Worm (Caenorhabditis elegans): ENCODE data around the gene C27F2.10.
"Not testable (repeated sequence)": the region's sequence is repeated elsewhere in the genome, so short reads cannot be mapped to it uniquely, and the experiment has no call there.

Gene C27F2.10

DNA sequence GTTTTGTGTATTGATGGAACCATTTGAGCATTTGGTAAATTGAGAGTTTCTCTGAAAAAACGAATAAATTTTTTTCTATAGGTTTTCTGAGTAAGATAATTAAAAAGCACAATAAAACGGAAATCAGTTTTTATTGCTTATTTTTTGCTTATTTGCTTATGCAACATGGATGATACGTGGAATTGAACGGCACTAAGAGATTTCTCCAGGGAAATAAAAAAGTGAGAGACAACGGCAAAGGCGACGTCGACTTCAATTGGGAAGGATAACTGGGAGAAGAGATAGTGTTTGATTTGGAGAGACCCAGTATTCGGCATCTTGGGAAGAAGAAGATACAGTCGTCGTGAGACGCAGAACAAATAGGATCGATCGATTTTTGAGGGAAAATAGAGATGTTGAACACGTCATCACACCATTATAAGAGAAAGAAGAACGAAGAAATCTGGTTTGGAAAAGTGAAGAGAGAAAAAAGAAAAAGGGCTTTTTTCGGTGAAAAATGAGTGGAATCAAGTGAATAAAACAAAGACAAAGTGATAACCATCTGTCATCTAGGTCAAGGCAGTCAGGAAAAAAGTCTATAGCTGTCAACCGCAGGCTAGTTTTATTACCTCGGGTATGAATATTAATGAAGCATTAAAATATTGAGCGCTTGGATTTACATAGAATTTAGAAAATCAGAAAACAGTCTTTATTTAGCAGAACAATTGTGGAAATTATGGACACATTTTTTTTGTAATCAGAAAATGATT, 11.6 kb upstream of the C27F2.10 start, which contains the start of gene tmem-131:
Gene tmem-131 (minus strand): TSS at position 51 of the 749 bp plus-strand sequence.
- TF ChIP-seq zag-1 (tag; optimal IDR thresholded peaks at IDR 0.05) (no peak), nhr-25 (tag; optimal IDR thresholded peaks at IDR 0.05) (peak; percentile 66), alr-1 (tag; optimal IDR thresholded peaks at IDR 0.05) (no peak), aly-2 (tag; optimal IDR thresholded peaks at IDR 0.05) (no peak), ceh-16 (tag; optimal IDR thresholded peaks at IDR 0.05) (no peak), crh-2 (tag; optimal IDR thresholded peaks at IDR 0.05) (peak; percentile 45), nhr-129 (tag; optimal IDR thresholded peaks at IDR 0.05) (peak; percentile 27), snpc-4 (tag; optimal IDR thresholded peaks at IDR 0.05) (no peak), fos-1 (tag; optimal IDR thresholded peaks at IDR 0.05) (peak; percentile 34), unc-62 (GFP tag; optimal IDR thresholded peaks at IDR 0.05) (no peak), elt-1 (tag; optimal IDR thresholded peaks at IDR 0.05) (no peak), unc-39 (tag; optimal IDR thresholded peaks at IDR 0.05) (no peak), blmp-1 (tag; optimal IDR thresholded peaks at IDR 0.05; ENCODE audit: insufficient read depth) (peak; percentile 20), ceh-82 (tag; optimal IDR thresholded peaks at IDR 0.05) (no peak), F13H6.1 (tag; optimal IDR thresholded peaks at IDR 0.05) (no peak), nhr-6 (tag; optimal IDR thresholded peaks at IDR 0.05) (no peak), peb-1 (tag; optimal IDR thresholded peaks at IDR 0.05) (no peak), mbf-1 (tag; optimal IDR thresholded peaks at IDR 0.05) (no peak), sma-3 (GFP tag; optimal IDR thresholded peaks at IDR 0.05) (peak; percentile 43), lin-39 (tag; optimal IDR thresholded peaks at IDR 0.05) (no peak), lin-11 (tag; optimal IDR thresholded peaks at IDR 0.05) (no peak), mab-5 (tag; optimal IDR thresholded peaks at IDR 0.05) (no peak), nhr-21 (tag; optimal IDR thresholded peaks at IDR 0.05) (peak; percentile 32), ZK546.5 (tag; optimal IDR thresholded peaks at IDR 0.05) (no peak), ztf-11 (tag; optimal IDR thresholded peaks at IDR 0.05) (no peak)

DNA sequence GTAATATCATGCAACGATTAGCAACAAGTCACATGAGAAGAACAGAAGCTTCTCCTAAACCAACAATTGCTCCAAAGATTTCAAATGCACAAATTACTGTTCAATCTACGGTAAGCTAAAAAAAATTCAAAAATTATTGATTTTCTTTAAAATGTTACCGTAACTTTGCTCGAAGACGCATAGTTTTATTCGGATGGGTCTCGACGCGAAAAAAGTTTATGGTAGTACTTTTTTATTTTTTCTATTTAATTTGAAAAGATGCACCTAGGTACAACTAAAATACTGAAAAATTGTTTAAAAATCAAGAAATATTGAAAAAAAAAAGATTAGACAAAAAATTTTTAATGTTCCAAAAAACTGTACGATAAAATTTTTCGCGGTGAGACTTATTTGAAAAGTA, 968 bp upstream of the C27F2.10 start:
- TF ChIP-seq ztf-1 (GFP tag; conservative IDR thresholded peaks at IDR 0.05) (no peak), lin-39 (tag; optimal IDR thresholded peaks at IDR 0.05) (no peak), nhr-21 (tag; optimal IDR thresholded peaks at IDR 0.05) (no peak), unc-55 (GFP tag; optimal IDR thresholded peaks at IDR 0.05) (no peak)

DNA sequence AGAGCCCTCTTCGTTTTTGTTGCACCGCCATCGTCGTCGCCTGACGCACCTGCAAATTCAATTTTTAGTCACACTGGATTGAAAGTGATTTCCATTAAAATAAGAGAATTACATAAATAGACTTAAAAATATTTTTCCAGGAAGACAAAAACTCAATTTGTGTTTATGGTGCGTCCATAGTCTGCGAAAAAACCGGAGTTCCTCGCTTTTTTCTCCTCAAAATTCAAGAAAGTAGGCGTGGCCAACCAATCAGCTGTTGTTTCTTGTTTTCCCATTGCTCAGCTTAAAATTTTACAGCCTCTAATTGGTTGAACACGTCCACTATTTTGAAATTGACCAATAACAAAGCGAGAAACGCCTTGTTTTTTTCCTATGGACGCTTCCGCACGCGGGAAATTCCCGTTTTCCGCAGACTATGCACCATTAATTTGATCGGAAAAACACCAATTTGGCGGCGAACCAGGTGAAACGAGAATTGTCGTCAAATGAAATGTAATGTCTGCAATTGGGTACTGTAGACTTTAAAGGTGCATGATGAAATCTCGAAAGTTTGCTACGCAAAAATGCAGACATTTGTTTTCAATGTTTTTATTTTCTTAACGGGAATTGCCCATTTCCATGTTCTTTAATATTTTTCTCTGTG, 2.1 kb downstream of the C27F2.10 start, which contains the start of gene C27F2.7:
Gene C27F2.7 (minus strand): TSS at position 51 of the 643 bp plus-strand sequence.
- no peak for TF ChIP-seq unc-39 (tag; optimal IDR thresholded peaks at IDR 0.05)

DNA sequence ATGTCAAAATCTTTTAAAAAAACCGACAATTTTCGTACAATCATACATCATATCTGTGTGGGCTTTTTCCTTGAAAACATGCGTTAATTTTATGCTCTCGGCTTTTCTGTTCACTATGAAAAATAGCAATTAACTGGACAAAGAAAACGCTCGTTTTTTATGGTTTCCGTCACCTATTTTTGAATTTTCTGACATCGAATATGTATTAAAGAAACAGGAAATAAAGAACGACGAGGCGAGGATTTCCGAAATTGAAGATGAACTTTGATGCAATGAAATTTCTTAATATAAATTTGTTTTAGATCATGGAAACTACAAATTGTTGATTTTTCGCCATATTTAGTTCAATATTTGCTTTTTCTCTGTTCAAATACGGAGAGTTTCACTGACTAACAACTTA, 2.7 kb downstream of the C27F2.10 start:
- TF ChIP-seq unc-62 (GFP tag; optimal IDR thresholded peaks at IDR 0.05) (no peak), nhr-237 (tag; optimal IDR thresholded peaks at IDR 0.05) (no peak), zag-1 (tag; optimal IDR thresholded peaks at IDR 0.05) (no peak), ZK546.5 (tag; optimal IDR thresholded peaks at IDR 0.05) (no peak), crh-2 (tag; optimal IDR thresholded peaks at IDR 0.05) (no peak), unc-39 (tag; optimal IDR thresholded peaks at IDR 0.05) (no peak), nhr-129 (tag; optimal IDR thresholded peaks at IDR 0.05) (no peak), peb-1 (tag; optimal IDR thresholded peaks at IDR 0.05) (no peak), R02D3.7 (tag; optimal IDR thresholded peaks at IDR 0.05) (no peak), lin-13 (GFP tag; optimal IDR thresholded peaks at IDR 0.05) (no peak)

DNA sequence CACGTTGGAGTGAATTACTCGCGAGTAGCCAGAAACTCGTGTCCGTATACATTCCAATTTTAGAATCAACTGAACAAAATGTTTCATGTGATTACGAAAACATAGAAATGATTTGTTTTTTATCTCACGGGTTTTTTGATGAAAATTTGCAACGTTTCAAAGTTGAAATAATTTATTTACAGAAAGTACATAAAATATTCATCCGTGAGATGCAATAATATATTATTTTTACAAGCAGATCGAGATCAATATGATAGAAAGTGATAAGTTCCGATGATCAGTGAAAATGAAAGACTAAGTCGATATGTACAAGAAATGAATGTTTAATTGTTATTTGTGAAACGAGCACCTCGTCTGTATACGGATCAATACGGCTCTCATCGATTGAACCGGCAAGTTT, 6.3 kb downstream of the C27F2.10 start, which contains the start of gene C27F2.6:
Gene C27F2.6 (minus strand): TSS at position 101 of the 400 bp plus-strand sequence.
- TF ChIP-seq sem-4, nhr-12, nhr-23 (tag; optimal IDR thresholded peaks at IDR 0.05): not testable (repeated sequence)
